Worm (Caenorhabditis elegans) whole organism, midembryonic: Measurements from ENCODE around the gene mpk-2.

Source experiments
- flt-1 ChIP-seq: fragments of 200-800 bp; sonication (Bioruptor generic); IDR thresholded peaks from 2 replicates; pipeline ENCODE4 v1.3.6; 2022; ENCODE audit warnings: missing genetic modification characterization, missing compliant biosample characterization
- ztf-29 ChIP-seq: fragments of 200-800 bp; sonication (Bioruptor generic); IDR thresholded peaks from 2 replicates; pipeline ENCODE4 v1.3.6; 2022; ENCODE audit warnings: missing genetic modification reagents, missing genetic modification characterization, missing compliant biosample characterization

ce11 chrII:5148349-5148748 is 44.4 kb downstream of the mpk-2 start, which contains the start of gene F58A6.5:
- TF ChIP-seq flt-1 (GFP tag; lab: Robert Waterston, UW) (no peak), ztf-29 (GFP tag; lab: Robert Waterston, UW) (no peak)
